Fruit fly (Drosophila melanogaster) whole organism, adult: ENCODE data around the gene CG17784.

Experiments
- CG11617 ChIP-seq: fragments of 200-800 bp; sonication (Bioruptor generic); optimal IDR thresholded peaks from 2 replicates; lab custom pipeline; 2017; ENCODE audit warnings: mild to moderate bottlenecking, missing biosample characterization, missing genetic modification reagents, missing genetic modification characterization
- CG12768 ChIP-seq: fragments of 200-800 bp; sonication (Bioruptor generic); optimal IDR thresholded peaks from 2 replicates; lab custom pipeline; 2017; ENCODE audit warnings: missing biosample characterization, missing genetic modification characterization, mild to moderate bottlenecking, moderate library complexity, missing genetic modification reagents
- CG14711 ChIP-seq: fragments of 200-800 bp; sonication (Bioruptor generic); optimal IDR thresholded peaks from 2 replicates; lab custom pipeline; 2018; ENCODE audit warnings: missing biosample characterization, mild to moderate bottlenecking, missing genetic modification characterization, moderate library complexity
- CG1620 ChIP-seq: fragments of 200-800 bp; sonication (Bioruptor generic); optimal IDR thresholded peaks from 2 replicates; lab custom pipeline; 2016; ENCODE audit warnings: missing biosample characterization, missing genetic modification characterization
- CG33017 ChIP-seq: fragments of 200-800 bp; sonication (Bioruptor generic); optimal IDR thresholded peaks from 2 replicates; lab custom pipeline; 2018; ENCODE audit warnings: missing biosample characterization, mild to moderate bottlenecking, missing genetic modification characterization, moderate library complexity
- CG5204 ChIP-seq: fragments of 200-800 bp; sonication (Bioruptor generic); optimal IDR thresholded peaks from 2 replicates; lab custom pipeline; 2016; ENCODE audit warnings: missing biosample characterization, missing genetic modification characterization
- CG7045 ChIP-seq: fragments of 200-800 bp; sonication (Bioruptor generic); optimal IDR thresholded peaks from 2 replicates; lab custom pipeline; 2017; ENCODE audit warnings: missing biosample characterization, mild to moderate bottlenecking, missing genetic modification characterization
- CG7101 ChIP-seq: fragments of 200-800 bp; sonication (Bioruptor generic); optimal IDR thresholded peaks from 2 replicates; lab custom pipeline; 2018; ENCODE audit warnings: missing biosample characterization, mild to moderate bottlenecking, missing genetic modification characterization, moderate library complexity
- Clk ChIP-seq: fragments of 200-800 bp; sonication (Bioruptor generic); optimal IDR thresholded peaks from 2 replicates; lab custom pipeline; 2017; ENCODE audit warnings: missing biosample characterization, missing genetic modification characterization
- Crg-1 ChIP-seq: fragments of 200-800 bp; sonication (Bioruptor generic); optimal IDR thresholded peaks from 2 replicates; lab custom pipeline; 2016; ENCODE audit warnings: missing biosample characterization, missing genetic modification characterization
- Hr96 ChIP-seq: fragments of 200-800 bp; sonication (Bioruptor generic); optimal IDR thresholded peaks from 2 replicates; lab custom pipeline; 2016; ENCODE audit warnings: missing biosample characterization, missing genetic modification characterization
- Mnt ChIP-seq: fragments of 200-800 bp; sonication (Bioruptor generic); optimal IDR thresholded peaks from 2 replicates; lab custom pipeline; 2016; ENCODE audit warnings: missing biosample characterization, mild to moderate bottlenecking, missing genetic modification characterization
- bab1 ChIP-seq: fragments of 200-800 bp; sonication (Bioruptor generic); optimal IDR thresholded peaks from 3 replicates; lab custom pipeline; 2019; ENCODE audit warnings: missing biosample characterization, mild to moderate bottlenecking, missing genetic modification characterization, moderate library complexity
- cic ChIP-seq: fragments of 200-800 bp; sonication (Bioruptor generic); optimal IDR thresholded peaks from 2 replicates; lab custom pipeline; 2017; ENCODE audit warnings: missing biosample characterization, mild to moderate bottlenecking, missing genetic modification characterization, moderate library complexity
- cnc ChIP-seq, 2 experiments: fragments of >200 bp; optimal IDR thresholded peaks; 2 replicates each; lab custom pipeline; 2017
- kay ChIP-seq: fragments of 200-800 bp; sonication (Bioruptor generic); peaks from one replicate; lab custom pipeline; 2016; ENCODE audit warnings: missing biosample characterization, missing genetic modification characterization, borderline replicate concordance
- ovo ChIP-seq: fragments of 200-800 bp; sonication (Bioruptor generic); optimal IDR thresholded peaks from 2 replicates; lab custom pipeline; 2016; ENCODE audit warnings: missing biosample characterization, missing genetic modification characterization
- pad ChIP-seq: fragments of 200-800 bp; sonication (Bioruptor generic); optimal IDR thresholded peaks from 3 replicates; lab custom pipeline; 2017; ENCODE audit warnings: missing biosample characterization, missing genetic modification characterization, mild to moderate bottlenecking, moderate library complexity, missing genetic modification reagents
- tj ChIP-seq: fragments of 200-800 bp; sonication (Bioruptor generic); optimal IDR thresholded peaks from 3 replicates; lab custom pipeline; 2017; ENCODE audit warnings: missing biosample characterization, mild to moderate bottlenecking, missing genetic modification characterization, moderate library complexity
- toe ChIP-seq: fragments of 200-800 bp; sonication (Bioruptor generic); optimal IDR thresholded peaks from 2 replicates; lab custom pipeline; 2016; ENCODE audit warnings: missing biosample characterization, missing genetic modification characterization

Gene CG17784

dm6 chr3R:24336622-24337021, 28.2 kb downstream of the CG17784 start, which contains the start of gene CG6432:
TSS of gene CG6432 (plus strand) at chr3R:24336922.
- no peak for TF ChIP-seq CG5204 (GFP tag; lab: Kevin White, UChicago)
- TF ChIP-seq toe (GFP tag; lab: Kevin White, UChicago): no peak
- no peak for TF ChIP-seq kay (GFP tag; lab: Kevin White, UChicago)
- no peak for TF ChIP-seq CG12768 (GFP tag; lab: Kevin White, UChicago)
- no peak for TF ChIP-seq CG14711 (tag; lab: Kevin White, UChicago)
- no peak for TF ChIP-seq cic (GFP tag; lab: Kevin White, UChicago)
- no peak for TF ChIP-seq CG1620 (GFP tag; lab: Kevin White, UChicago)
- no peak for TF ChIP-seq bab1 (GFP tag; lab: Kevin White, UChicago)
- TF ChIP-seq Hr96: no peak
- no peak for TF ChIP-seq ovo (GFP tag; lab: Kevin White, UChicago)
- no peak for TF ChIP-seq CG11617 (GFP tag; lab: Kevin White, UChicago)
- TF ChIP-seq Crg-1 (GFP tag; lab: Kevin White, UChicago): no peak
- no peak for TF ChIP-seq cnc (optimal IDR thresholded peaks at IDR 0.05; lab: Kevin White, UChicago)
- no peak for TF ChIP-seq pad

dm6 chr3R:24333182-24333808, 31.5 kb downstream of the CG17784 start, which contains the start of the genes Rrp5 and Dis3:
TSS of gene Rrp5 (minus strand) at chr3R:24333316.
TSS of gene Dis3 (plus strand) at chr3R:24333433.
- TF ChIP-seq Mnt (GFP tag; lab: Kevin White, UChicago) (peak; percentile 99), CG7045 (GFP tag; lab: Kevin White, UChicago) (no peak), CG14711 (tag; lab: Kevin White, UChicago) (no peak), bab1 (GFP tag; lab: Kevin White, UChicago) (peak; percentile 4), tj (GFP tag; lab: Kevin White, UChicago) (no peak), cic (GFP tag; lab: Kevin White, UChicago) (peak; percentile 30), pad (peak; percentile 11), CG7101 (tag; lab: Kevin White, UChicago) (no peak), Hr96 (no peak), cnc (optimal IDR thresholded peaks at IDR 0.05; lab: Kevin White, UChicago) (no peak), CG11617 (GFP tag; lab: Kevin White, UChicago) (peak; percentile 15), CG5204 (GFP tag; lab: Kevin White, UChicago) (no peak), ovo (GFP tag; lab: Kevin White, UChicago) (peak; percentile 16), toe (GFP tag; lab: Kevin White, UChicago) (no peak), Clk (GFP tag; lab: Kevin White, UChicago) (no peak), CG1620 (GFP tag; lab: Kevin White, UChicago) (peak; percentile 20), kay (GFP tag; lab: Kevin White, UChicago) (no peak), Crg-1 (GFP tag; lab: Kevin White, UChicago) (no peak), CG33017 (tag; lab: Kevin White, UChicago) (no peak), CG12768 (GFP tag; lab: Kevin White, UChicago) (no peak)

- TF ChIP-seq Mnt (GFP tag; lab: Kevin White, UChicago) (peak; percentile 42), CG12768 (GFP tag; lab: Kevin White, UChicago) (peak; percentile 5), CG5204 (GFP tag; lab: Kevin White, UChicago) (no peak)
Observed at dm6 chr3R:24320342-24320711, 44.5 kb downstream of the CG17784 start.

- no peak for TF ChIP-seq cic (GFP tag; lab: Kevin White, UChicago)
- TF ChIP-seq CG33017 (tag; lab: Kevin White, UChicago): no peak
- TF ChIP-seq CG1620 (GFP tag; lab: Kevin White, UChicago): no peak
- TF ChIP-seq Hr96: no peak
- no peak for TF ChIP-seq toe (GFP tag; lab: Kevin White, UChicago)
- peak; percentile 58 for TF ChIP-seq tj (GFP tag; lab: Kevin White, UChicago)
- TF ChIP-seq Crg-1 (GFP tag; lab: Kevin White, UChicago): no peak
- TF ChIP-seq pad: no peak
- TF ChIP-seq ovo (GFP tag; lab: Kevin White, UChicago): no peak
- no peak for TF ChIP-seq CG7101 (tag; lab: Kevin White, UChicago)
- TF ChIP-seq CG7045 (GFP tag; lab: Kevin White, UChicago): no peak
- TF ChIP-seq Clk (GFP tag; lab: Kevin White, UChicago): no peak
- TF ChIP-seq cnc (optimal IDR thresholded peaks at IDR 0.05; lab: Kevin White, UChicago): no peak
- peak; percentile 97 for TF ChIP-seq kay (GFP tag; lab: Kevin White, UChicago)
- peak; percentile 39 for TF ChIP-seq CG12768 (GFP tag; lab: Kevin White, UChicago)
- TF ChIP-seq CG5204 (GFP tag; lab: Kevin White, UChicago): no peak
- TF ChIP-seq bab1 (GFP tag; lab: Kevin White, UChicago): no peak
- no peak for TF ChIP-seq CG14711 (tag; lab: Kevin White, UChicago)
- TF ChIP-seq Mnt (GFP tag; lab: Kevin White, UChicago): peak; percentile 70
- TF ChIP-seq CG11617 (GFP tag; lab: Kevin White, UChicago): no peak
Observed at dm6 chr3R:24319632-24320341, 45.0 kb downstream of the CG17784 start.

dm6 chr3R:24319083-24319381, 45.7 kb downstream of the CG17784 start:
- TF ChIP-seq CG33017 (tag; lab: Kevin White, UChicago) (no peak), CG1620 (GFP tag; lab: Kevin White, UChicago) (no peak), Crg-1 (GFP tag; lab: Kevin White, UChicago) (no peak), ovo (GFP tag; lab: Kevin White, UChicago) (no peak), Mnt (GFP tag; lab: Kevin White, UChicago) (no peak), CG14711 (tag; lab: Kevin White, UChicago) (no peak), cic (GFP tag; lab: Kevin White, UChicago) (no peak), tj (GFP tag; lab: Kevin White, UChicago) (no peak), Hr96 (no peak), CG11617 (GFP tag; lab: Kevin White, UChicago) (no peak), cnc (optimal IDR thresholded peaks at IDR 0.05; lab: Kevin White, UChicago) (no peak)
